Fruit fly (Drosophila melanogaster): ENCODE data around the gene CG3117.

Gene CG3117

DNA sequence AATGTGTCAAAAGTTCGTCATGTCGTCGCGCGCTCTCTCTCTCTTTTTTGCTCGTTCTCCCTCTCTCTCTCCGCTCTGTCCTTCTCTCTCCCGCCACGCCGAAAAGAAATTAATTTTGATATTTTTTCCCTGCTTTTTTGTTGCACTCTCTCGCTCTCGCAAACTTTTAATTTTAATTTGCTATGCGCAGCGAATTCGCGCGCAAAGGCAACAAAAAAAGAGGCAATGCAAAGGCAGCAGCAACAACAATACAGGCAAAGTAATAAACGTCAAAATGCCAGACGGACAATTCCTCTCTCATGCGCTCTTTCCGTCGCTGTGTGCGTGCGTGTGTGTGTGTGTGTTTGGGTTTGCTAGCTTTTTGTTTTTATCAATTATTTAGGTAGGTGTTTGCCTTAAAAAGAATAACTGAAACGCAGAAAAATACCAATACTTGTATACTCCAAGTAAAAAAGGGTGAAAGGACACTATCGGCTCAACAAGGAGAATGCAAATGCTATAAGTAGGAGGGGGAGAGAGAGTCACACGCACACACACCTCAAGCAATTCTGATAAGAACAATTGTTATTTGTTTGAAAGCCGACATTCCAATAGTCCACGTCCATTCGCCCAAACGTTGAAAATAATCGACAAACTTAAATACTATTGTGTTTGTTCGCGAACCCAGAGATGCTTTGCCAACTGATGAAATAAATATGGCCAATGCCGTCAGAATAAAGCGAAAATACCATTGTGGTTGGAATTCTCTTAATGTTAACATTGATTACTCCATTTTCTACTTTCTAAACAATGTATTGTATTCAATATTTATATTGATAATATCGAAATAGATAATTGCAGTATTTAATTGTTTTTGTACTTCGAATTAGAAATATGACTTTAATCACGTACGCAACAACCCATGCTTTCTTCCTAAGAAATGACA lies 39.9 kb upstream of the CG3117 start (continued):
- no peak for TF ChIP-seq Hr78 (GFP tag; optimal IDR thresholded peaks at IDR 0.05)
- TF ChIP-seq GATAd (GFP tag; optimal IDR thresholded peaks at IDR 0.05) = no peak
- no peak for TF ChIP-seq N (GFP tag; optimal IDR thresholded peaks at IDR 0.05)
- peak; percentile 11 for TF ChIP-seq Sp1 (GFP tag; optimal IDR thresholded peaks at IDR 0.05)
- TF ChIP-seq Rel (GFP tag; optimal IDR thresholded peaks at IDR 0.05) = no peak
- TF ChIP-seq Rel (tag; optimal IDR thresholded peaks at IDR 0.05) = no peak
- TF ChIP-seq woc (GFP tag; optimal IDR thresholded peaks at IDR 0.05) = no peak
- no peak for TF ChIP-seq Myc (optimal IDR thresholded peaks at IDR 0.05)
- peak; percentile 34 for TF ChIP-seq Dif (GFP tag; optimal IDR thresholded peaks at IDR 0.05; ENCODE audit: partially characterized antibody)
- no peak for TF ChIP-seq lola (GFP tag; optimal IDR thresholded peaks at IDR 0.05)

DNA sequence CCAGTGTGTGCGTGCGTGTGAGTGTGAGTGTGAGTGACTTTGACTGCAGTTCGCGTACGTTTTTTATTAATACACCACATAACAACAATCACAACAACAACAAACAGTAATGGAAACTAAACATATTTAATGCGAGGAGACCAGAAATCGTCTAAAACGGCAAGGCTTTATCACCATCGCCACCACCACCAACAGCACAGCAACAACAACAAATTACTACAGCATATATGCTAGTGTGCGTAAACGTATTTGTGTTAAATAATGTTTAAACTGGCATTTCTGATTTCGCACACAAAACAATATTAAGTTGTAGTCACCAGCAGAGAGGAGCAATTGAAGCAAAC lies 39.2 kb upstream of the CG3117 start:
- TF ChIP-seq fru (GFP tag; optimal IDR thresholded peaks at IDR 0.05) = peak; percentile 17
- no peak for TF ChIP-seq Vsx2 (GFP tag; optimal IDR thresholded peaks at IDR 0.05; ENCODE audit: partially characterized antibody)
- TF ChIP-seq Hr78 (GFP tag; optimal IDR thresholded peaks at IDR 0.05) = peak; percentile 37
- TF ChIP-seq N (GFP tag; optimal IDR thresholded peaks at IDR 0.05) = peak; percentile 90
- TF ChIP-seq sv (GFP tag; optimal IDR thresholded peaks at IDR 0.05) = no peak

DNA sequence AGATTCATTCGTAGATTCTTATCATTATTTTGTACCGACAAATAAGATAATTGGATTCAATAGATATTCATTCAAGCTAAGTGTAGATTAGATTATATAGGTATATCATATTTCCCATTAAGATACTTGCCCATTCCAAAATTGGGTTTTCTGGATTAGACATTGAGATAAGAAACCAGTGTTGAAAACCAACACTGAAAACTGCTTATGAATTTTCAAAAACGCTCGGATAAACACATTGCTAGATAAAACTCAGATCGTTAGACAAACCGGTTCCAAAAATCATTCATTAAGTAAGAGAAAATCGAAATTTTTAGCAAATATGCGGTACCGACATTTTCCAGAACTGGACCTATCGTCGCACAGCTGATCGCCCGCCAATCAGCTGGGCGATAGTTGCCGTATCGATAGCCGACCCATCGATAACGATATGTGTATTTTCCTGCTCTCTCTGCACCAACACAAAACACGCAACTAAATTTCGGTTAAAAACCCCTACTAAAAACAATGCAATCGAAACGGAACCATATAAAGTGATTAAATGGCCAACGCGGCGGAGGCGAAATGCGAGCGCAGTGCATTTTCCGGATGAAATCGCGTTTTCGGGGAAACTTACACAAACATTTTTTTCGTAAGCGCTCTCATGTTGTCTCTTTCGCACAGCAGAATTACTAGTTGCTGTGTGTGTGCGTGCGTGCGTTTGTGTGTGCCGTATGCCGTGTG lies 38.7 kb upstream of the CG3117 start, which contains the start of the genes NTPase and lilli:
Gene NTPase (minus strand): TSS at position 348 of the 723 bp plus-strand sequence.
Gene lilli (plus strand): TSS at position 427 of the 723 bp plus-strand sequence.
- TF ChIP-seq N (GFP tag; optimal IDR thresholded peaks at IDR 0.05) (no peak), dsf (GFP tag; optimal IDR thresholded peaks at IDR 0.05; ENCODE audit: borderline replicate concordance) (peak; percentile 58), rgr (GFP tag; optimal IDR thresholded peaks at IDR 0.05) (peak; percentile 59), ey (GFP tag; optimal IDR thresholded peaks at IDR 0.05) (peak; percentile 51), h (GFP tag; optimal IDR thresholded peaks at IDR 0.05) (peak; percentile 80), CG9705 (GFP tag; optimal IDR thresholded peaks at IDR 0.05) (no peak), tai (GFP tag; optimal IDR thresholded peaks at IDR 0.05) (no peak), Vsx2 (GFP tag; optimal IDR thresholded peaks at IDR 0.05; ENCODE audit: partially characterized antibody) (no peak), usp (GFP tag; optimal IDR thresholded peaks at IDR 0.05) (no peak), OdsH (GFP tag; optimal IDR thresholded peaks at IDR 0.05) (peak; percentile 66), HLH106 (tag; optimal IDR thresholded peaks at IDR 0.05) (no peak), fru (GFP tag; optimal IDR thresholded peaks at IDR 0.05) (peak; percentile 94), foxo (GFP tag; optimal IDR thresholded peaks at IDR 0.05) (peak; percentile 46 to 75), Abd-B (GFP tag; optimal IDR thresholded peaks at IDR 0.05) (peak; percentile 45), pan (optimal IDR thresholded peaks at IDR 0.05) (no peak), Mio (GFP tag; optimal IDR thresholded peaks at IDR 0.05) (peak; percentile 7), Hr83 (GFP tag; optimal IDR thresholded peaks at IDR 0.05; ENCODE audit: poor library complexity, severe bottlenecking) (peak; percentile 75), brk (GFP tag; optimal IDR thresholded peaks at IDR 0.05) (peak; percentile 11), Dif (GFP tag; optimal IDR thresholded peaks at IDR 0.05; ENCODE audit: partially characterized antibody) (no peak), CG32264 (GFP tag; optimal IDR thresholded peaks at IDR 0.05) (peak; percentile 7), Hnf4 (GFP tag; optimal IDR thresholded peaks at IDR 0.05) (peak; percentile 80), dl (GFP tag; optimal IDR thresholded peaks at IDR 0.05; ENCODE audit: insufficient read depth in 1 of 2, partially characterized antibody in 2 of 2) (no peak), GATAd (GFP tag; optimal IDR thresholded peaks at IDR 0.05) (peak; percentile 57), Hr78 (GFP tag; optimal IDR thresholded peaks at IDR 0.05) (no peak), sage (GFP tag; optimal IDR thresholded peaks at IDR 0.05) (no peak), sv (GFP tag; optimal IDR thresholded peaks at IDR 0.05) (peak; percentile 84), Dfd (GFP tag; optimal IDR thresholded peaks at IDR 0.05) (no peak), br (GFP tag; optimal IDR thresholded peaks at IDR 0.05) (peak; percentile 48), lola (GFP tag; optimal IDR thresholded peaks at IDR 0.05) (peak; percentile 16), Sp1 (GFP tag; optimal IDR thresholded peaks at IDR 0.05) (peak; percentile 14), dmrt93B (GFP tag; optimal IDR thresholded peaks at IDR 0.05) (peak; percentile 4), jim (GFP tag; optimal IDR thresholded peaks at IDR 0.05) (no peak), woc (GFP tag; optimal IDR thresholded peaks at IDR 0.05) (peak; percentile 37), psq (GFP tag; optimal IDR thresholded peaks at IDR 0.05) (no peak), CrebA (GFP tag; optimal IDR thresholded peaks at IDR 0.05; ENCODE audit: borderline replicate concordance) (no peak), Rel (GFP tag; optimal IDR thresholded peaks at IDR 0.05) (no peak), Rel (tag; optimal IDR thresholded peaks at IDR 0.05) (peak; percentile 40), Jra (GFP tag; optimal IDR thresholded peaks at IDR 0.05) (peak; percentile 58), Myc (optimal IDR thresholded peaks at IDR 0.05) (no peak)
